Worm (Caenorhabditis elegans) whole organism, L4 larva: ENCODE data around the gene hpl-1.

Source experiments
- R02D3.7 ChIP-seq: fragments of 150-350 bp; sonication (generic microtip); optimal IDR thresholded peaks from 3 replicates; lab custom pipeline; 2014; ENCODE audit warnings: missing biosample characterization, missing genetic modification characterization
- nhr-28 ChIP-seq: fragments of 150-350 bp; optimal IDR thresholded peaks from 2 replicates; lab custom pipeline; 2014; ENCODE audit warnings: missing biosample characterization, missing genetic modification characterization
- skn-1 ChIP-seq: fragments of 150-350 bp; optimal IDR thresholded peaks from 2 replicates; lab custom pipeline; 2014; ENCODE audit warnings: missing biosample characterization, missing genetic modification characterization

DNA sequence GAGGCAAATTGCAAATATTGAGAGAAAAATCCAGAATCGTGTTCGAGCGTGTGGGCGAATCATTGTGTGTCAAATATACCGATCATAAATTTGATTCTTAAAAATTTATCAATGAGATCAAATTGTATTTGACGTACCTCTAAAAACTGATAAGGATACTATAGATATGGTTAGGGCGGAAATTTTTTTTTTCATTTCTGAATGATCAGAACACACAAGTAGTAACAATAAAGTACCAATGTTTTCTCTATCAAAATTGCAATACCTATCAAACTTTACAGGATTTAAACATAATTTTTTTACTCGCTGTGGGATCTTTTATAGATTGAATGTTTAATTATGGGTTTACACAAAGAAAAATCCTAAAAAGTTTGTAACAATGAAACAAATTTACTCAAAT, 12.9 kb upstream of the hpl-1 start, which contains the start of gene bgnt-1.5:
- TF ChIP-seq nhr-28 (tag; lab: Kevin White, UChicago), result no peak
- no peak for TF ChIP-seq R02D3.7 (tag; lab: Kevin White, UChicago)
- TF ChIP-seq skn-1, result no peak
